Fruit fly (Drosophila melanogaster): Measurements from ENCODE around the gene hoe1.

hoe1 gene

DNA sequence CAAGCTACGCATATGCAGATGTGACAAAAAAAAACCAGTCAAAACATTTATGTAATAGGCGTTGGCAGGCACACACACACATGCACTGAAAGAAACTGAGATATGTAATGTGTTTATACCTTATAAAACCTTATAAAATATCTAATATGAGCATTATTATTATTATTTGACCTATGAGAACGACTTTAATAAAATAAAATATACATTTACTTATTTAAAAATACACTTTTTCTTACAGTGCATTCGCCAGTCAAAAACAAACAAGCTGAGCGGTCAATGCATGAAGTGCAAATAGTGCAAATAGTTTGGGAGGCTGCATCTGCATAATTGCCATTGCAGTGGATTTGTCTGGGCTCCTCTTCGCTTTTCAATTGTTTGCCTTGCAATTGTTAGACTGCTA lies 24.2 kb downstream of the hoe1 start (continued):
- TF ChIP-seq CG12299 (tag; optimal IDR thresholded peaks at IDR 0.05): peak; percentile 32
- TF ChIP-seq CG1024 (GFP tag; IDR thresholded peaks at IDR 0.05): peak; percentile 75
- peak; percentile 79 for TF ChIP-seq Fer1 (GFP tag; optimal IDR thresholded peaks at IDR 0.05)
- no peak for TF ChIP-seq Gsc (GFP tag; IDR thresholded peaks at IDR 0.05)
- TF ChIP-seq Deaf1 (tag; optimal IDR thresholded peaks at IDR 0.05): peak; percentile 24
- no peak for TF ChIP-seq slou (GFP tag; optimal IDR thresholded peaks at IDR 0.05)
- peak; percentile 47 for TF ChIP-seq Hsf (GFP tag; optimal IDR thresholded peaks at IDR 0.05)
- no peak for TF ChIP-seq eyg (GFP tag; optimal IDR thresholded peaks at IDR 0.05)
- TF ChIP-seq dmrt99B (tag; optimal IDR thresholded peaks at IDR 0.05): peak; percentile 93
- peak; percentile 53 for TF ChIP-seq CG10654 (GFP tag; optimal IDR thresholded peaks at IDR 0.05)
- no peak for TF ChIP-seq NC2β (GFP tag; optimal IDR thresholded peaks at IDR 0.05)
- no peak for TF ChIP-seq zen2 (GFP tag; IDR thresholded peaks at IDR 0.05; ENCODE audit: partially characterized antibody)
- TF ChIP-seq Adf1 (GFP tag; IDR thresholded peaks at IDR 0.05): no peak
- TF ChIP-seq CG2199 (GFP tag; IDR thresholded peaks at IDR 0.05): 0 out of 3 replicates have a peak, but pooled peaks have one; percentile 33
- TF ChIP-seq CG30431 (GFP tag; optimal IDR thresholded peaks at IDR 0.05): no peak
- TF ChIP-seq Taf1 (GFP tag; IDR thresholded peaks at IDR 0.05): peak; percentile 12; the same call in 1 of the 2 replicates
- TF ChIP-seq Mad (GFP tag; optimal IDR thresholded peaks at IDR 0.05): peak; percentile 28
- no peak for TF ChIP-seq abd-A (tag; optimal IDR thresholded peaks at IDR 0.05)
- no peak for TF ChIP-seq CG7745 (tag; optimal IDR thresholded peaks at IDR 0.05)
- peak; percentile 93 for TF ChIP-seq Sox102F (GFP tag; optimal IDR thresholded peaks at IDR 0.05)
- TF ChIP-seq E2f1 (GFP tag; IDR thresholded peaks at IDR 0.05): peak; percentile 61
- TF ChIP-seq Hand (GFP tag; optimal IDR thresholded peaks at IDR 0.05): no peak
- peak; percentile 68; the same call in 1 of the 3 replicates for TF ChIP-seq ken (GFP tag; IDR thresholded peaks at IDR 0.05)
- peak; percentile 23 for TF ChIP-seq Fer2 (tag; optimal IDR thresholded peaks at IDR 0.05)
- TF ChIP-seq dati (GFP tag; IDR thresholded peaks at IDR 0.05): no peak
- TF ChIP-seq CG2116 (GFP tag; optimal IDR thresholded peaks at IDR 0.05): peak; percentile 35
- TF ChIP-seq CG16813 (GFP tag; IDR thresholded peaks at IDR 0.05; ENCODE audit: partially characterized antibody): no peak
- TF ChIP-seq CG10147 (GFP tag; optimal IDR thresholded peaks at IDR 0.05): peak; percentile 49
- TF ChIP-seq maf-S (GFP tag; optimal IDR thresholded peaks at IDR 0.05): no peak
- peak; percentile 74 for TF ChIP-seq CG17568 (GFP tag; optimal IDR thresholded peaks at IDR 0.05)
- TF ChIP-seq B-H2 (GFP tag; optimal IDR thresholded peaks at IDR 0.05): no peak
- TF ChIP-seq tna (GFP tag; IDR thresholded peaks at IDR 0.05; ENCODE audit: partially characterized antibody): no peak
- peak; percentile 75 for TF ChIP-seq esg (GFP tag; conservative IDR thresholded peaks at IDR 0.05)
- peak; percentile 49; the same call in 1 of the 2 replicates for TF ChIP-seq CG14014 (GFP tag; IDR thresholded peaks at IDR 0.05)
- peak; percentile 87 for TF ChIP-seq vvl (GFP tag; IDR thresholded peaks at IDR 0.05)
- no peak for TF ChIP-seq Neu2 (GFP tag; optimal IDR thresholded peaks at IDR 0.05; ENCODE audit: borderline replicate concordance)
- no peak for TF ChIP-seq Tbp (GFP tag; optimal IDR thresholded peaks at IDR 0.05)
- TF ChIP-seq Dfd (GFP tag; optimal IDR thresholded peaks at IDR 0.05): no peak
- TF ChIP-seq CG16863 (GFP tag; optimal IDR thresholded peaks at IDR 0.05): no peak
- TF ChIP-seq Hmx (GFP tag; optimal IDR thresholded peaks at IDR 0.05): no peak
- peak; percentile 62 for TF ChIP-seq Med (GFP tag)
- peak; percentile 74 for TF ChIP-seq HHEX (GFP tag; optimal IDR thresholded peaks at IDR 0.05)
- TF ChIP-seq CG8765 (GFP tag; IDR thresholded peaks at IDR 0.05): no peak
- TF ChIP-seq CG17802 (tag; optimal IDR thresholded peaks at IDR 0.05): no peak
- no peak for TF ChIP-seq Sry-δ (GFP tag; optimal IDR thresholded peaks at IDR 0.05)
- peak; percentile 80 for TF ChIP-seq CG17361 (GFP tag; IDR thresholded peaks at IDR 0.05)
- TF ChIP-seq CG14441 (GFP tag; IDR thresholded peaks at IDR 0.05): peak; percentile 46; the same call in 1 of the 2 replicates
- TF ChIP-seq ato (GFP tag; IDR thresholded peaks at IDR 0.05; ENCODE audit: partially characterized antibody): no peak
- TF ChIP-seq sd (tag; optimal IDR thresholded peaks at IDR 0.05): peak; percentile 25
- TF ChIP-seq CG11085 (GFP tag; IDR thresholded peaks at IDR 0.05): no peak
- TF ChIP-seq CG11247 (GFP tag; IDR thresholded peaks at IDR 0.05): peak; percentile 20; the same call in 1 of the 2 replicates

Measured in whole organism, embryonic.